Fruit fly (Drosophila melanogaster) whole organism, embryonic: ENCODE data around the gene CG9886.
A peak's percentile ranks its signal among the peaks of the same experiment; 100 is the strongest.

ENCODE experiments used
- Antp ChIP-seq: fragments of 200-800 bp; sonication (Bioruptor generic); optimal IDR thresholded peaks from 3 replicates; lab custom pipeline; 2016; ENCODE audit warnings: missing biosample characterization, missing genetic modification characterization
- CG10979 ChIP-seq: fragments of 200-800 bp; sonication (Bioruptor generic); optimal IDR thresholded peaks from 2 replicates; lab custom pipeline; 2018; ENCODE audit warnings: missing biosample characterization, mild to moderate bottlenecking, missing genetic modification characterization, moderate library complexity
- CG11560 ChIP-seq: fragments of 200-800 bp; sonication (Bioruptor generic); IDR thresholded peaks from 3 replicates; pipeline ENCODE4 v1.3.6; 2022; ENCODE audit warnings: missing biosample characterization, missing genetic modification characterization
- CG12299 ChIP-seq: fragments of 200-800 bp; sonication (Bioruptor generic); optimal IDR thresholded peaks from 2 replicates; lab custom pipeline; 2018; ENCODE audit warnings: missing biosample characterization, mild to moderate bottlenecking, missing genetic modification characterization
- CG1233 ChIP-seq: fragments of 200-800 bp; sonication (Bioruptor generic); optimal IDR thresholded peaks from 4 replicates; lab custom pipeline; 2018; ENCODE audit warnings: missing biosample characterization, mild to moderate bottlenecking, missing genetic modification characterization
- CG13424 ChIP-seq: fragments of 200-800 bp; sonication (Bioruptor generic); optimal IDR thresholded peaks from 2 replicates; lab custom pipeline; 2019; ENCODE audit warnings: missing biosample characterization, mild to moderate bottlenecking, missing genetic modification characterization, moderate library complexity
- CG14710 ChIP-seq: fragments of 200-800 bp; sonication (Bioruptor generic); optimal IDR thresholded peaks from 3 replicates; lab custom pipeline; 2019; ENCODE audit warnings: missing biosample characterization, mild to moderate bottlenecking, missing genetic modification characterization, moderate library complexity
- CG1529 ChIP-seq: fragments of 200-800 bp; sonication (Bioruptor generic); optimal IDR thresholded peaks from 3 replicates; lab custom pipeline; 2018; ENCODE audit warnings: missing biosample characterization, missing genetic modification characterization
- CG17328 ChIP-seq: fragments of 200-800 bp; sonication (Bioruptor generic); IDR thresholded peaks from 2 replicates; pipeline ENCODE4 v1.3.6; 2022; ENCODE audit warnings: missing biosample characterization, missing genetic modification characterization
- CG1792 ChIP-seq: fragments of 200-800 bp; sonication (Bioruptor generic); optimal IDR thresholded peaks from 2 replicates; lab custom pipeline; 2016; ENCODE audit warnings: missing biosample characterization, missing genetic modification characterization
- CG1832 ChIP-seq: fragments of 200-800 bp; sonication (Bioruptor generic); optimal IDR thresholded peaks from 2 replicates; lab custom pipeline; 2017; ENCODE audit warnings: missing biosample characterization, mild to moderate bottlenecking, missing genetic modification characterization, inconsistent platforms
- CG2678 ChIP-seq: fragments of 200-800 bp; sonication (Bioruptor generic); optimal IDR thresholded peaks from 3 replicates; lab custom pipeline; 2019; ENCODE audit warnings: missing biosample characterization, mild to moderate bottlenecking, missing genetic modification characterization, moderate library complexity
- CG2889 ChIP-seq: fragments of 200-800 bp; sonication (Bioruptor generic); IDR thresholded peaks from 3 replicates; pipeline ENCODE4 v1.3.6; 2022; ENCODE audit warnings: missing biosample characterization, missing genetic modification characterization
- CG30403 ChIP-seq: fragments of 200-800 bp; sonication (Bioruptor generic); optimal IDR thresholded peaks from 3 replicates; lab custom pipeline; 2016; ENCODE audit warnings: missing biosample characterization, missing genetic modification characterization
- CG33213 ChIP-seq: fragments of 200-800 bp; sonication (Bioruptor generic); optimal IDR thresholded peaks from 3 replicates; lab custom pipeline; 2016; ENCODE audit warnings: missing biosample characterization, missing genetic modification characterization
- CG34422 ChIP-seq: fragments of 200-800 bp; sonication (Bioruptor generic); IDR thresholded peaks from 3 replicates; pipeline ENCODE4 v1.3.6; 2022; ENCODE audit warnings: missing biosample characterization, missing genetic modification characterization
- CG42726 ChIP-seq: fragments of 200-800 bp; sonication (Bioruptor generic); IDR thresholded peaks from 2 replicates; pipeline ENCODE4 v1.3.6; 2022; ENCODE audit warnings: missing biosample characterization, missing genetic modification characterization; ENCODE audit not compliant: partially characterized antibody
- CG4617 ChIP-seq: fragments of 200-800 bp; sonication (Bioruptor generic); optimal IDR thresholded peaks from 3 replicates; lab custom pipeline; 2016; ENCODE audit warnings: missing biosample characterization, missing genetic modification characterization, borderline replicate concordance
- CG8388 ChIP-seq: fragments of 200-800 bp; sonication (Bioruptor generic); optimal IDR thresholded peaks from 2 replicates; lab custom pipeline; 2019; ENCODE audit warnings: missing biosample characterization, mild to moderate bottlenecking, missing genetic modification characterization, moderate library complexity
- CG9609 ChIP-seq: fragments of 200-800 bp; sonication (Bioruptor generic); optimal IDR thresholded peaks from 3 replicates; lab custom pipeline; 2016; ENCODE audit warnings: missing biosample characterization, missing genetic modification characterization
- CkIIα-i1 ChIP-seq: fragments of 200-800 bp; sonication (Bioruptor generic); IDR thresholded peaks from 2 replicates; pipeline ENCODE4 v1.3.6; 2022; ENCODE audit warnings: missing biosample characterization, missing genetic modification characterization
- Deaf1 ChIP-seq: fragments of 200-800 bp; optimal IDR thresholded peaks from 3 replicates; lab custom pipeline; 2019; ENCODE audit warnings: missing biosample characterization, mild to moderate bottlenecking, missing genetic modification characterization, moderate library complexity
- Elba2 ChIP-seq: fragments of 200-800 bp; sonication (Bioruptor generic); optimal IDR thresholded peaks from 3 replicates; lab custom pipeline; 2016; ENCODE audit warnings: missing biosample characterization, missing genetic modification characterization
- Gug ChIP-seq: fragments of 200-800 bp; sonication (Bioruptor generic); IDR thresholded peaks from 4 replicates; pipeline ENCODE4 v1.3.6; 2022; ENCODE audit warnings: missing biosample characterization, missing genetic modification characterization
- Hr39 ChIP-seq: fragments of >200 bp; optimal IDR thresholded peaks from 2 replicates; lab custom pipeline; 2017
- Nf-YB ChIP-seq: fragments of 200-800 bp; sonication (Bioruptor generic); optimal IDR thresholded peaks from 3 replicates; lab custom pipeline; 2019; ENCODE audit warnings: missing biosample characterization, mild to moderate bottlenecking, missing genetic modification characterization, moderate library complexity
- Nf-YC ChIP-seq: fragments of 200-800 bp; optimal IDR thresholded peaks from 3 replicates; lab custom pipeline; 2019; ENCODE audit warnings: missing biosample characterization, mild to moderate bottlenecking, missing genetic modification characterization, moderate library complexity
- NfI ChIP-seq: fragments of 200-800 bp; sonication (Bioruptor generic); optimal IDR thresholded peaks from 3 replicates; lab custom pipeline; 2018; ENCODE audit warnings: missing biosample characterization, mild to moderate bottlenecking, missing genetic modification characterization, moderate library complexity
- Optix ChIP-seq: fragments of 200-800 bp; sonication (Bioruptor generic); IDR thresholded peaks from 3 replicates; pipeline ENCODE4 v1.3.6; 2022; ENCODE audit warnings: missing biosample characterization, missing genetic modification characterization
- Vsx1 ChIP-seq: fragments of 200-800 bp; sonication (Bioruptor generic); optimal IDR thresholded peaks from 2 replicates; lab custom pipeline; 2017; ENCODE audit warnings: missing biosample characterization, mild to moderate bottlenecking, missing genetic modification characterization, missing genetic modification reagents
- ap ChIP-seq: fragments of 200-800 bp; sonication (Bioruptor generic); IDR thresholded peaks from 2 replicates; pipeline ENCODE4 v1.3.6; 2022; ENCODE audit warnings: missing biosample characterization, missing genetic modification characterization
- bbx ChIP-seq: fragments of 200-800 bp; sonication (Bioruptor generic); IDR thresholded peaks from 2 replicates; pipeline ENCODE4 v1.3.6; 2022; ENCODE audit warnings: missing biosample characterization, missing genetic modification characterization; ENCODE audit not compliant: partially characterized antibody
- cato ChIP-seq: fragments of 200-800 bp; sonication (Bioruptor generic); optimal IDR thresholded peaks from 2 replicates; lab custom pipeline; 2016; ENCODE audit warnings: missing biosample characterization, missing genetic modification characterization, borderline replicate concordance
- ci ChIP-seq: fragments of 200-800 bp; sonication (Bioruptor generic); IDR thresholded peaks from 3 replicates; pipeline ENCODE4 v1.3.6; 2022; ENCODE audit warnings: missing biosample characterization, missing genetic modification characterization
- dati ChIP-seq: fragments of 200-800 bp; sonication (Bioruptor generic); IDR thresholded peaks from 2 replicates; pipeline ENCODE4 v1.3.6; 2022; ENCODE audit warnings: missing biosample characterization, missing genetic modification characterization
- dm ChIP-seq: fragments of 200-800 bp; sonication (Bioruptor generic); optimal IDR thresholded peaks from 3 replicates; lab custom pipeline; 2016; ENCODE audit warnings: missing biosample characterization, missing genetic modification characterization
- ewg ChIP-seq: fragments of 200-800 bp; sonication (Bioruptor generic); optimal IDR thresholded peaks from 3 replicates; lab custom pipeline; 2017; ENCODE audit warnings: mild to moderate bottlenecking, missing biosample characterization, missing genetic modification reagents, missing genetic modification characterization
- hb ChIP-seq: fragments of 200-800 bp; sonication (Bioruptor generic); IDR thresholded peaks from 3 replicates; pipeline ENCODE4 v1.3.6; 2022; ENCODE audit warnings: missing biosample characterization, missing genetic modification characterization; ENCODE audit not compliant: partially characterized antibody
- hbn ChIP-seq: fragments of 200-800 bp; sonication (Bioruptor generic); IDR thresholded peaks from 2 replicates; pipeline ENCODE4 v1.3.6; 2022; ENCODE audit warnings: missing biosample characterization, missing genetic modification characterization; ENCODE audit not compliant: partially characterized antibody
- odd ChIP-seq: fragments of 200-800 bp; sonication (Bioruptor generic); optimal IDR thresholded peaks from 2 replicates; lab custom pipeline; 2017; ENCODE audit warnings: missing biosample characterization, mild to moderate bottlenecking, missing genetic modification characterization
- pnt ChIP-seq: fragments of 200-800 bp; sonication (Bioruptor generic); optimal IDR thresholded peaks from 3 replicates; lab custom pipeline; 2016; ENCODE audit warnings: missing biosample characterization, missing genetic modification characterization
- ranshi ChIP-seq: fragments of 200-800 bp; sonication (Bioruptor generic); IDR thresholded peaks from 2 replicates; pipeline ENCODE4 v1.3.6; 2022; ENCODE audit warnings: missing biosample characterization, missing genetic modification characterization
- row ChIP-seq: fragments of 200-800 bp; sonication (Bioruptor generic); IDR thresholded peaks from 3 replicates; pipeline ENCODE4 v1.3.6; 2022; ENCODE audit warnings: missing biosample characterization, missing genetic modification characterization
- sens-2 ChIP-seq: fragments of 200-800 bp; sonication (Bioruptor generic); IDR thresholded peaks from 2 replicates; pipeline ENCODE4 v1.3.6; 2022; ENCODE audit warnings: missing biosample characterization, missing genetic modification characterization
- sisA ChIP-seq: fragments of 200-800 bp; sonication (Bioruptor generic); IDR thresholded peaks from 2 replicates; pipeline ENCODE4 v1.3.6; 2022; ENCODE audit warnings: missing biosample characterization, missing genetic modification characterization
- sna ChIP-seq: fragments of 200-800 bp; sonication (Bioruptor generic); IDR thresholded peaks from 2 replicates; pipeline ENCODE4 v1.3.6; 2022; ENCODE audit warnings: missing biosample characterization, missing genetic modification characterization; ENCODE audit not compliant: partially characterized antibody
- stc ChIP-seq: fragments of 200-800 bp; sonication (Bioruptor generic); IDR thresholded peaks from 2 replicates; pipeline ENCODE4 v1.3.6; 2022; ENCODE audit warnings: missing biosample characterization, missing genetic modification characterization
- unc-4 ChIP-seq: fragments of 200-800 bp; sonication (Bioruptor generic); IDR thresholded peaks from 2 replicates; pipeline ENCODE4 v1.3.6; 2022; ENCODE audit warnings: missing biosample characterization, missing genetic modification characterization; ENCODE audit not compliant: partially characterized antibody

CG9886 gene

dm6 chr2L:2398459-2398858 is 22.2 kb upstream of the CG9886 start (continued):
- no peak for TF ChIP-seq Nf-YB (GFP tag; lab: Kevin White, UChicago)
- no peak for TF ChIP-seq Antp
- TF ChIP-seq CG34422 = peak; percentile 42; the same call in 1 of the 3 replicates
- no peak for TF ChIP-seq ci
- no peak for TF ChIP-seq unc-4 (GFP tag; lab: Robert Waterston, UW)
- TF ChIP-seq CG1792 (GFP tag; lab: Kevin White, UChicago) = no peak
- TF ChIP-seq CG42726 (GFP tag; lab: Robert Waterston, UW) = no peak
- TF ChIP-seq CG33213 = no peak
- no peak for TF ChIP-seq CG9609 (GFP tag; lab: Kevin White, UChicago)
- TF ChIP-seq CG30403 (GFP tag; lab: Kevin White, UChicago) = no peak
- TF ChIP-seq CG2889 = no peak
- no peak for TF ChIP-seq CG1233
- TF ChIP-seq CG14710 = no peak
- no peak for TF ChIP-seq CG4617 (GFP tag; lab: Kevin White, UChicago)
- no peak for TF ChIP-seq CG12299 (tag; lab: Kevin White, UChicago)
- no peak for TF ChIP-seq hbn (GFP tag; lab: Robert Waterston, UW)
- no peak for TF ChIP-seq Hr39 (lab: Kevin White, UChicago)
- TF ChIP-seq CG2678 (tag; lab: Kevin White, UChicago) = peak; percentile 36
- no peak for TF ChIP-seq pnt (GFP tag; lab: Kevin White, UChicago)
- peak; percentile 37; the same call in 1 of the 3 replicates for TF ChIP-seq row (GFP tag; lab: Robert Waterston, UW)
- no peak for TF ChIP-seq odd
- TF ChIP-seq CG11560 (tag; lab: Robert Waterston, UW) = no peak
- TF ChIP-seq CG10979 = peak; percentile 1
- no peak for TF ChIP-seq sna (GFP tag; lab: Robert Waterston, UW)
- TF ChIP-seq cato (GFP tag; lab: Kevin White, UChicago) = no peak

dm6 chr2L:2399897-2400296 is 20.7 kb upstream of the CG9886 start, which contains the start of gene VGlut:
VGlut (plus strand) TSS chr2L:2400295.
- TF ChIP-seq CG12299 (tag; lab: Kevin White, UChicago) (no peak), Vsx1 (GFP tag; lab: Kevin White, UChicago) (no peak), CG10979 (no peak), Antp (no peak), Deaf1 (tag; lab: Kevin White, UChicago) (peak; percentile 64), CG17328 (no peak), hb (0 out of 3 replicates have a peak, but pooled peaks have one; percentile 39), CG1529 (GFP tag; lab: Kevin White, UChicago) (no peak), CG8388 (no peak), ewg (GFP tag; lab: Kevin White, UChicago) (peak; percentile 84), NfI (GFP tag; lab: Kevin White, UChicago) (no peak), dati (GFP tag; lab: Robert Waterston, UW) (no peak), stc (no peak), CG4617 (GFP tag; lab: Kevin White, UChicago) (no peak), bbx (GFP tag; lab: Robert Waterston, UW) (no peak), CkIIα-i1 (GFP tag; lab: Robert Waterston, UW) (no peak), CG13424 (tag; lab: Kevin White, UChicago) (no peak), sisA (GFP tag; lab: Robert Waterston, UW) (no peak), Optix (no peak), Nf-YB (GFP tag; lab: Kevin White, UChicago) (peak; percentile 91), dm (GFP tag; lab: Kevin White, UChicago) (no peak), ranshi (GFP tag; lab: Robert Waterston, UW) (no peak), Gug (GFP tag; lab: Robert Waterston, UW) (no peak), ap (no peak), CG1832 (GFP tag; lab: Kevin White, UChicago) (peak; percentile 1), sens-2 (GFP tag; lab: Robert Waterston, UW) (no peak), Elba2 (GFP tag; lab: Kevin White, UChicago) (no peak), Nf-YC (peak; percentile 96)
